Worm (Caenorhabditis elegans) whole organism, L1 larva: ENCODE measurements around the gene art-1.

ENCODE experiments used
- egl-27 ChIP-seq, 2 experiments: fragments of 150-350 bp in 1 of 2; sonication (generic microtip); optimal IDR thresholded peaks; 3 replicates each; lab custom pipeline; 2017 to 2018; ENCODE audit warnings: missing biosample characterization in 2 of 2, missing genetic modification characterization in 2 of 2, missing genetic modification reagents in 2 of 2
- lsy-2 ChIP-seq, 2 experiments: fragments of 150-350 bp; optimal IDR thresholded peaks; 2 replicates each; lab custom pipeline; 2014; ENCODE audit warnings: missing biosample characterization in 2 of 2, missing genetic modification characterization in 2 of 2
- nhr-76 ChIP-seq: sonication (generic microtip); optimal IDR thresholded peaks from 2 replicates; lab custom pipeline; 2017; ENCODE audit warnings: missing biosample characterization, missing genetic modification characterization
- pag-3 ChIP-seq: sonication (generic microtip); optimal IDR thresholded peaks from 2 replicates; lab custom pipeline; 2017; ENCODE audit warnings: missing genetic modification characterization, mild to moderate bottlenecking, missing compliant biosample characterization, antibody characterized with exemption, borderline replicate concordance; ENCODE audit not compliant: insufficient read depth

DNA sequence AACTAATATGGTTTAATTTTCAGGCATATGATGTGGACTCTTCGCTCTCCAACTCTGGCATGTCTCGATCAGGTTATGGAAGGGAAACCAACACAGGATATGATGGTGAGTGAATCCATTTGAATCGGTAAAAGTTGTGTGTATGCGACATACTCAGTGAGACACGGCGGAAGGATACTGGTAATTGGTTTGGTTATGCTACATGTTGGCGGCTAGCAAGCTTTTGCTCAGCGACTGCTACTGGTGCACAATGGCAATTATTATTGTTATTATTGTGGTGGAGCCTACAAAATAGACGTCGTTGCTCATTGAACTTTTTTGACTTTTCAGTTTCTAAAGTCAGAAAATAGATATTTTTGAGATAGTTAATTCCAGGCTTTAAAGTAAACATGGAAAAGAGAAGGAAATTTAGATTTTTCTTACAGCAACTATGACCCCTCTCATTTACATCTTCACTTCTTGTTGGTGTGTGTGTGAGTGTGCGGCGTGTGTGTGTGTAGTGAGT is 31.3 kb downstream of the art-1 start:
- TF ChIP-seq nhr-76 (no peak), egl-27 (tag; optimal IDR thresholded peaks at IDR 0.05; lab: Kevin White, UChicago) (no peak), pag-3 (tag; lab: Kevin White, UChicago) (no peak), lsy-2 (tag; optimal IDR thresholded peaks at IDR 0.05; lab: Kevin White, UChicago) (no peak)
